Fruit fly (Drosophila melanogaster) whole organism, embryonic: ENCODE measurements around the gene CG3117.

Experiments
- Bteb2 ChIP-seq: fragments of 200-800 bp; sonication (Bioruptor generic); optimal IDR thresholded peaks from 2 replicates; lab custom pipeline; 2016; ENCODE audit warnings: missing biosample characterization, missing genetic modification characterization
- CG10209 ChIP-seq: fragments of 200-800 bp; sonication (Bioruptor generic); optimal IDR thresholded peaks from 3 replicates; lab custom pipeline; 2017; ENCODE audit warnings: missing biosample characterization, mild to moderate bottlenecking, missing genetic modification characterization, missing genetic modification reagents
- CG1024 ChIP-seq: fragments of 200-800 bp; sonication (Bioruptor generic); IDR thresholded peaks from 2 replicates; pipeline ENCODE4 v1.3.6; 2022; ENCODE audit warnings: missing biosample characterization, missing genetic modification characterization
- CG10274 ChIP-seq: fragments of 200-800 bp; sonication (Bioruptor generic); optimal IDR thresholded peaks from 3 replicates; lab custom pipeline; 2017; ENCODE audit warnings: missing biosample characterization, mild to moderate bottlenecking, missing genetic modification characterization
- CG10543 ChIP-seq: fragments of 200-800 bp; sonication (Bioruptor generic); optimal IDR thresholded peaks from 3 replicates; lab custom pipeline; 2017; ENCODE audit warnings: missing biosample characterization, mild to moderate bottlenecking, missing genetic modification characterization, moderate library complexity
- CG10565 ChIP-seq: fragments of 200-800 bp; sonication (Bioruptor generic); optimal IDR thresholded peaks from 3 replicates; lab custom pipeline; 2016; ENCODE audit warnings: missing biosample characterization, mild to moderate bottlenecking, missing genetic modification characterization
- CG10979 ChIP-seq: fragments of 200-800 bp; sonication (Bioruptor generic); optimal IDR thresholded peaks from 2 replicates; lab custom pipeline; 2018; ENCODE audit warnings: missing biosample characterization, mild to moderate bottlenecking, missing genetic modification characterization, moderate library complexity
- CG11247 ChIP-seq: fragments of 200-800 bp; sonication (Bioruptor generic); IDR thresholded peaks from 2 replicates; pipeline ENCODE4 v1.3.6; 2022; ENCODE audit warnings: missing biosample characterization, missing genetic modification characterization
- CG11723 ChIP-seq: fragments of 200-800 bp; sonication (Bioruptor generic); optimal IDR thresholded peaks from 2 replicates; lab custom pipeline; 2017; ENCODE audit warnings: missing biosample characterization, mild to moderate bottlenecking, missing genetic modification characterization
- CG12155 ChIP-seq: fragments of 200-800 bp; sonication (Bioruptor generic); optimal IDR thresholded peaks from 3 replicates; lab custom pipeline; 2016; ENCODE audit warnings: missing biosample characterization, missing genetic modification characterization
- CG13424 ChIP-seq: fragments of 200-800 bp; sonication (Bioruptor generic); optimal IDR thresholded peaks from 2 replicates; lab custom pipeline; 2019; ENCODE audit warnings: missing biosample characterization, mild to moderate bottlenecking, missing genetic modification characterization, moderate library complexity
- CG13624 ChIP-seq: fragments of 200-800 bp; sonication (Bioruptor generic); optimal IDR thresholded peaks from 2 replicates; lab custom pipeline; 2016; ENCODE audit warnings: missing biosample characterization, missing genetic modification characterization
- CG1603 ChIP-seq: fragments of 200-800 bp; sonication (Bioruptor generic); optimal IDR thresholded peaks from 2 replicates; lab custom pipeline; 2019; ENCODE audit warnings: missing biosample characterization, mild to moderate bottlenecking, missing genetic modification characterization, moderate library complexity
- CG17361 ChIP-seq: fragments of 200-800 bp; sonication (Bioruptor generic); IDR thresholded peaks from 3 replicates; pipeline ENCODE4 v1.3.6; 2022; ENCODE audit warnings: missing biosample characterization, missing genetic modification characterization
- CG17912 ChIP-seq: fragments of 200-800 bp; sonication (Bioruptor generic); optimal IDR thresholded peaks from 2 replicates; lab custom pipeline; 2018; ENCODE audit warnings: missing biosample characterization, mild to moderate bottlenecking, missing genetic modification characterization
- CG4360 ChIP-seq: fragments of 200-800 bp; sonication (Bioruptor generic); IDR thresholded peaks from 2 replicates; pipeline ENCODE4 v1.3.6; 2022; ENCODE audit warnings: missing biosample characterization, missing genetic modification characterization
- CG4617 ChIP-seq: fragments of 200-800 bp; sonication (Bioruptor generic); optimal IDR thresholded peaks from 3 replicates; lab custom pipeline; 2016; ENCODE audit warnings: missing biosample characterization, missing genetic modification characterization, borderline replicate concordance
- CG7271 ChIP-seq: fragments of 200-800 bp; sonication (Bioruptor generic); optimal IDR thresholded peaks from 2 replicates; lab custom pipeline; 2018; ENCODE audit warnings: missing biosample characterization, mild to moderate bottlenecking, missing genetic modification characterization, moderate library complexity
- CG7786 ChIP-seq: fragments of 200-800 bp; sonication (Bioruptor generic); optimal IDR thresholded peaks from 2 replicates; lab custom pipeline; 2016; ENCODE audit warnings: missing biosample characterization, missing genetic modification characterization
- CG8388 ChIP-seq: fragments of 200-800 bp; sonication (Bioruptor generic); optimal IDR thresholded peaks from 2 replicates; lab custom pipeline; 2019; ENCODE audit warnings: missing biosample characterization, mild to moderate bottlenecking, missing genetic modification characterization, moderate library complexity
- CrebB ChIP-seq: fragments of 200-800 bp; sonication (Bioruptor generic); optimal IDR thresholded peaks from 3 replicates; lab custom pipeline; 2018; ENCODE audit warnings: missing biosample characterization, mild to moderate bottlenecking, missing genetic modification characterization
- Dad ChIP-seq: fragments of 200-800 bp; sonication (Bioruptor generic); optimal IDR thresholded peaks from 3 replicates; lab custom pipeline; 2016; ENCODE audit warnings: missing biosample characterization, missing genetic modification characterization
- Deaf1 ChIP-seq: fragments of 200-800 bp; optimal IDR thresholded peaks from 3 replicates; lab custom pipeline; 2019; ENCODE audit warnings: missing biosample characterization, mild to moderate bottlenecking, missing genetic modification characterization, moderate library complexity
- Doc2 ChIP-seq: fragments of 200-800 bp; sonication (Bioruptor generic); IDR thresholded peaks from 2 replicates; pipeline ENCODE4 v1.3.6; 2022; ENCODE audit warnings: missing biosample characterization, missing genetic modification characterization
- E2f2 ChIP-seq: fragments of 200-800 bp; sonication (Bioruptor generic); IDR thresholded peaks from 2 replicates; pipeline ENCODE4 v1.3.6; 2022; ENCODE audit warnings: missing biosample characterization, missing genetic modification characterization
- Fer1 ChIP-seq: fragments of 200-800 bp; sonication (Bioruptor generic); optimal IDR thresholded peaks from 2 replicates; lab custom pipeline; 2017; ENCODE audit warnings: missing biosample characterization, mild to moderate bottlenecking, missing genetic modification characterization
- Gsc ChIP-seq: fragments of 200-800 bp; sonication (Bioruptor generic); IDR thresholded peaks from 2 replicates; pipeline ENCODE4 v1.3.6; 2022; ENCODE audit warnings: missing biosample characterization, missing genetic modification characterization
- Hey ChIP-seq: fragments of 200-800 bp; sonication (Bioruptor generic); optimal IDR thresholded peaks from 3 replicates; lab custom pipeline; 2018; ENCODE audit warnings: missing biosample characterization, mild to moderate bottlenecking, missing genetic modification characterization
- Meics ChIP-seq: fragments of 200-800 bp; sonication (Bioruptor generic); optimal IDR thresholded peaks from 2 replicates; lab custom pipeline; 2017; ENCODE audit warnings: missing biosample characterization, mild to moderate bottlenecking, missing genetic modification characterization
- NC2β ChIP-seq: fragments of 200-800 bp; sonication (Bioruptor generic); optimal IDR thresholded peaks from 2 replicates; lab custom pipeline; 2016; ENCODE audit warnings: missing biosample characterization, missing genetic modification characterization
- Nf-YB ChIP-seq: fragments of 200-800 bp; sonication (Bioruptor generic); optimal IDR thresholded peaks from 3 replicates; lab custom pipeline; 2019; ENCODE audit warnings: missing biosample characterization, mild to moderate bottlenecking, missing genetic modification characterization, moderate library complexity
- NfI ChIP-seq: fragments of 200-800 bp; sonication (Bioruptor generic); optimal IDR thresholded peaks from 3 replicates; lab custom pipeline; 2018; ENCODE audit warnings: missing biosample characterization, mild to moderate bottlenecking, missing genetic modification characterization, moderate library complexity
- Rx ChIP-seq: fragments of 200-800 bp; sonication (Bioruptor generic); IDR thresholded peaks from 2 replicates; pipeline ENCODE4 v1.3.6; 2022; ENCODE audit warnings: missing biosample characterization, missing genetic modification characterization
- Six4 ChIP-seq: fragments of 200-800 bp; sonication (Bioruptor generic); optimal IDR thresholded peaks from 2 replicates; lab custom pipeline; 2016; ENCODE audit warnings: missing biosample characterization, missing genetic modification characterization
- Taf1 ChIP-seq: fragments of 200-800 bp; sonication (Bioruptor generic); IDR thresholded peaks from 2 replicates; pipeline ENCODE4 v1.3.6; 2022; ENCODE audit warnings: missing biosample characterization, missing genetic modification characterization
- Xbp1 ChIP-seq: fragments of 200-800 bp; sonication (Bioruptor generic); optimal IDR thresholded peaks from 3 replicates; lab custom pipeline; 2016; ENCODE audit warnings: missing biosample characterization, mild to moderate bottlenecking, missing genetic modification characterization
- ash1 ChIP-seq: fragments of 200-800 bp; sonication (Bioruptor generic); optimal IDR thresholded peaks from 2 replicates; lab custom pipeline; 2018; ENCODE audit warnings: missing biosample characterization, mild to moderate bottlenecking, missing genetic modification characterization
- chn ChIP-seq: fragments of 200-800 bp; sonication (Bioruptor generic); optimal IDR thresholded peaks from 2 replicates; lab custom pipeline; 2016; ENCODE audit warnings: missing biosample characterization, missing genetic modification characterization
- corto ChIP-seq: fragments of 200-800 bp; sonication (Bioruptor generic); optimal IDR thresholded peaks from 2 replicates; lab custom pipeline; 2016; ENCODE audit warnings: missing biosample characterization, mild to moderate bottlenecking, missing genetic modification characterization, moderate library complexity
- disco-r ChIP-seq: fragments of 200-800 bp; sonication (Bioruptor generic); optimal IDR thresholded peaks from 2 replicates; lab custom pipeline; 2016; ENCODE audit warnings: missing biosample characterization, missing genetic modification characterization
- dm ChIP-seq: fragments of 200-800 bp; sonication (Bioruptor generic); optimal IDR thresholded peaks from 3 replicates; lab custom pipeline; 2016; ENCODE audit warnings: missing biosample characterization, missing genetic modification characterization
- dpn ChIP-seq, 2 experiments: fragments of 200-800 bp; sonication (Bioruptor generic); optimal IDR thresholded peaks; 3 replicates each; lab custom pipeline; 2016; ENCODE audit warnings: missing biosample characterization in 2 of 2, missing genetic modification characterization in 2 of 2
- gfzf ChIP-seq: fragments of 200-800 bp; sonication (Bioruptor generic); optimal IDR thresholded peaks from 2 replicates; lab custom pipeline; 2016; ENCODE audit warnings: missing biosample characterization, mild to moderate bottlenecking, missing genetic modification characterization, moderate library complexity
- nmo ChIP-seq: fragments of 200-800 bp; sonication (Bioruptor generic); optimal IDR thresholded peaks from 2 replicates; lab custom pipeline; 2018; ENCODE audit warnings: missing biosample characterization, mild to moderate bottlenecking, missing genetic modification characterization, moderate library complexity
- otp ChIP-seq: fragments of 200-800 bp; sonication (Bioruptor generic); IDR thresholded peaks from 3 replicates; pipeline ENCODE4, ENCODE4 v1.3.6; 2022; ENCODE audit warnings: missing biosample characterization, missing genetic modification characterization
- peb ChIP-seq: fragments of 200-800 bp; sonication (Bioruptor generic); IDR thresholded peaks from 2 replicates; pipeline ENCODE4 v1.3.6; 2022; ENCODE audit warnings: missing biosample characterization, missing genetic modification characterization
- pum ChIP-seq: fragments of 200-800 bp; sonication (Bioruptor generic); optimal IDR thresholded peaks from 2 replicates; lab custom pipeline; 2016; ENCODE audit warnings: missing biosample characterization, missing genetic modification characterization
- sens ChIP-seq: fragments of 200-800 bp; sonication (Bioruptor generic); peaks from one replicate; lab custom pipeline; 2016; ENCODE audit warnings: missing biosample characterization, missing genetic modification characterization
- sr ChIP-seq: fragments of 200-800 bp; sonication (Bioruptor generic); IDR thresholded peaks from 3 replicates; pipeline ENCODE4 v1.3.6; 2022; ENCODE audit warnings: missing biosample characterization, missing genetic modification characterization
- unc-4 ChIP-seq: fragments of 200-800 bp; sonication (Bioruptor generic); IDR thresholded peaks from 2 replicates; pipeline ENCODE4 v1.3.6; 2022; ENCODE audit warnings: missing biosample characterization, missing genetic modification characterization; ENCODE audit not compliant: partially characterized antibody
- wor ChIP-seq: fragments of 200-800 bp; sonication (Bioruptor generic); IDR thresholded peaks from 2 replicates; pipeline ENCODE4 v1.3.6; 2022; ENCODE audit warnings: missing biosample characterization, missing genetic modification characterization

Gene CG3117

dm6 chr2L:2856960-2857584 is 10.1 kb upstream of the CG3117 start, which contains the start of gene CG2991 (continued):
- TF ChIP-seq unc-4 (GFP tag; lab: Robert Waterston, UW): peak; percentile 87
- TF ChIP-seq sr: no peak
- peak; percentile 55 for TF ChIP-seq Fer1 (GFP tag; lab: Kevin White, UChicago)
- TF ChIP-seq CG10565 (GFP tag; lab: Kevin White, UChicago): no peak
- peak; percentile 64 for TF ChIP-seq CG10543
- TF ChIP-seq ash1 (GFP tag; lab: Kevin White, UChicago): no peak
- TF ChIP-seq CG10274: no peak
- TF ChIP-seq CG10209 (GFP tag; lab: Kevin White, UChicago): no peak
- no peak for TF ChIP-seq disco-r (GFP tag; lab: Kevin White, UChicago)
- no peak for TF ChIP-seq Dad (GFP tag; lab: Kevin White, UChicago)
- TF ChIP-seq Hey (tag; lab: Kevin White, UChicago): no peak
- TF ChIP-seq nmo (GFP tag; lab: Kevin White, UChicago): peak; percentile 56
- no peak for TF ChIP-seq CrebB (tag; lab: Kevin White, UChicago)
- TF ChIP-seq Xbp1: peak; percentile 28
- TF ChIP-seq NC2β (GFP tag; lab: Kevin White, UChicago): peak; percentile 25
- TF ChIP-seq Taf1: no peak
- peak; percentile 8 for TF ChIP-seq dm
- TF ChIP-seq CG17912 (GFP tag; lab: Kevin White, UChicago): no peak
- TF ChIP-seq peb: no peak
- TF ChIP-seq otp (GFP tag; lab: Robert Waterston, UW): no peak
- no peak; the same call in 1 of the 2 replicates for TF ChIP-seq CG4360 (GFP tag; lab: Robert Waterston, UW)
- TF ChIP-seq CG8388 (GFP tag; lab: Kevin White, UChicago): no peak
- peak; percentile 82 for TF ChIP-seq sens (GFP tag; lab: Kevin White, UChicago)
- TF ChIP-seq Doc2 (GFP tag; lab: Robert Waterston, UW): no peak
- no peak for TF ChIP-seq pum (GFP tag; lab: Kevin White, UChicago)
- no peak for TF ChIP-seq wor (GFP tag; lab: Robert Waterston, UW)
- TF ChIP-seq gfzf: peak; percentile 92
- TF ChIP-seq Gsc (GFP tag; lab: Robert Waterston, UW): no peak
- TF ChIP-seq CG1024 (GFP tag; lab: Robert Waterston, UW): no peak
- TF ChIP-seq Six4: no peak
- peak; percentile 11 for TF ChIP-seq Nf-YB (GFP tag; lab: Kevin White, UChicago)
- TF ChIP-seq CG11247 (GFP tag; lab: Robert Waterston, UW): no peak
- TF ChIP-seq CG7271: no peak
- peak in 1 of 2 experiments; percentile 22 for TF ChIP-seq dpn (GFP tag; optimal IDR thresholded peaks at IDR 0.05; lab: Kevin White, UChicago)
- peak; percentile 11 for TF ChIP-seq CG10979 (tag; lab: Kevin White, UChicago)
- TF ChIP-seq Deaf1 (tag; lab: Kevin White, UChicago): peak; percentile 19
- TF ChIP-seq NfI (GFP tag; lab: Kevin White, UChicago): peak; percentile 26
- no peak for TF ChIP-seq CG7786 (GFP tag; lab: Kevin White, UChicago)
- TF ChIP-seq chn (GFP tag; lab: Kevin White, UChicago): no peak
- TF ChIP-seq Rx (GFP tag; lab: Robert Waterston, UW): no peak
- no peak for TF ChIP-seq CG17361 (GFP tag; lab: Robert Waterston, UW)
- TF ChIP-seq CG13624 (GFP tag; lab: Kevin White, UChicago): peak; percentile 31
- peak; percentile 52 for TF ChIP-seq corto (GFP tag; lab: Kevin White, UChicago)
- peak; percentile 86 for TF ChIP-seq CG4617
- TF ChIP-seq Bteb2 (GFP tag; lab: Kevin White, UChicago): no peak
- no peak for TF ChIP-seq CG11723 (GFP tag; lab: Kevin White, UChicago)
- TF ChIP-seq E2f2 (GFP tag; lab: Robert Waterston, UW): peak; percentile 89
- TF ChIP-seq Meics (GFP tag; lab: Kevin White, UChicago): peak; percentile 31
- TF ChIP-seq CG1603 (tag; lab: Kevin White, UChicago): peak; percentile 74
- TF ChIP-seq CG13424 (tag; lab: Kevin White, UChicago): peak; percentile 11
- peak; percentile 20 for TF ChIP-seq CG12155 (GFP tag; lab: Kevin White, UChicago)
